Worm (Caenorhabditis elegans) whole organism, L2 larva: ENCODE measurements around the gene gei-14.

Experiments
- ceh-16 ChIP-seq: fragments of 150-350 bp; optimal IDR thresholded peaks from 2 replicates; lab custom pipeline; 2014; ENCODE audit warnings: missing biosample characterization, missing genetic modification characterization
- elt-3 ChIP-seq: sonication (generic microtip); optimal IDR thresholded peaks from 2 replicates; lab custom pipeline; 2017; ENCODE audit warnings: missing biosample characterization, missing genetic modification characterization
- nhr-11 ChIP-seq: fragments of 150-350 bp; optimal IDR thresholded peaks from 2 replicates; lab custom pipeline; 2014; ENCODE audit warnings: missing biosample characterization, missing genetic modification characterization
- nhr-129 ChIP-seq: fragments of 150-350 bp; optimal IDR thresholded peaks from 2 replicates; lab custom pipeline; 2014; ENCODE audit warnings: missing biosample characterization, missing genetic modification characterization

DNA sequence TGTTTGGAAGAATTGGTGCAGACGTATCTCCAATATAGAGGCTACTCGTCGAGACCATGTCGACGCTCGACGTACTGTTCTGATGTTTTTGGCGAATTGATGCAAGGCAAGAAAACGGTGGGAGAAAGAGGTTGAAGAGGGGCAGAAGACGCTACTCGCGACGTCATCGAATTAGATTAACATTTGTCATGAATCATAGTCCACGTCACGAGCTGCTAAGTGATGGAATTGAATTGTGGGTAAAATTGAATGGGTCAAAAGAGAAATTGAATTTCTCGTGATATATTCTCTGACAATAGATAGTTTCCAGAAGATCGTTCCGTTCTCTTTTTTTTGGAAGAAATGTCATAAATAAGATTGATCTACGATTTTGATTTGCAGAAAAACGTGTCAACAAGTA, 16.4 kb downstream of the gei-14 start:
- TF ChIP-seq ceh-16 (tag; lab: Kevin White, UChicago) (no peak), nhr-129 (tag; lab: Kevin White, UChicago) (peak; percentile 12), elt-3 (tag; lab: Kevin White, UChicago) (no peak), nhr-11 (no peak)
